Fruit fly (Drosophila melanogaster) S2 (cell line): Measurements from ENCODE around the gene IA-2.

Source experiments
- CG8478 ChIP-seq: fragments of >200 bp; optimal IDR thresholded peaks from 2 replicates; lab custom pipeline; 2018
- CTCF ChIP-seq, 2 experiments: fragments of >200 bp; optimal IDR thresholded peaks; 2 replicates each; lab custom pipeline; 2018

DNA sequence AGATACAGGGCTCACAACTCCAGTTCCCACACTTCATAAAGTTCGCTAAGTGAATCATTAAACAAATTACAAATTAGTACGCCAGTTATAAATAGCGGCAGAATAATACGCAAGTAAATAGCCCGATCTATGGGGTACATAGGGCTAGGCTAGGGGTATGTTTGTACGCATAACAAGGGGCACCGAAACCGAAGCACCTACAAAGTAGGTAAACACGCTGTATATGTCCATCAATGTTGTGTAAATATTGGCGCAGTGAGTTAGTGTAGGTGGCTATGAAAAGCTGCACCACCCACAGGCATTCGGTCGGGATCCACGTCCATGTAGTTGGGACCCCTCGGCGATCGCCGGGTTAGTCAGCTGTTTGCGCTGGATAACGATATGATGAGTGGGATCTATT lies 24.3 kb upstream of the IA-2 start:
- TF ChIP-seq CTCF (optimal IDR thresholded peaks at IDR 0.05; lab: Kevin White, UChicago) (no peak), CG8478 (lab: Kevin White, UChicago) (no peak)
